Worm (Caenorhabditis elegans) whole organism, midembryonic: ENCODE results near the gene cut-4.

Experiments used
- cog-1 ChIP-seq: sonication (generic microtip); optimal IDR thresholded peaks from 2 replicates; lab custom pipeline; 2016; ENCODE audit warnings: missing genetic modification characterization, missing compliant biosample characterization
- flt-1 ChIP-seq: fragments of 200-800 bp; sonication (Bioruptor generic); IDR thresholded peaks from 2 replicates; pipeline ENCODE4 v1.3.6; 2022; ENCODE audit warnings: missing genetic modification characterization, missing compliant biosample characterization
- klf-2 ChIP-seq: fragments of 200-800 bp; sonication (Bioruptor generic); conservative IDR thresholded peaks from 2 replicates; pipeline ENCODE4 v1.3.6; 2022; ENCODE audit warnings: missing genetic modification reagents, missing genetic modification characterization, missing compliant biosample characterization
- ref-1 ChIP-seq: fragments of 200-800 bp; sonication (Bioruptor generic); conservative IDR thresholded peaks from 2 replicates; pipeline ENCODE4 v1.3.6; 2022; ENCODE audit warnings: missing genetic modification reagents, missing genetic modification characterization, missing compliant biosample characterization
- ztf-23 ChIP-seq: fragments of 200-800 bp; sonication (Bioruptor generic); IDR thresholded peaks from 2 replicates; pipeline ENCODE4 v1.3.6; 2022; ENCODE audit warnings: missing genetic modification reagents, missing genetic modification characterization, missing compliant biosample characterization

ce11 chrII:10479348-10479747 lies 43.4 kb downstream of the cut-4 start, which contains the start of gene clec-59:
- TF ChIP-seq ztf-23 (GFP tag; lab: Robert Waterston, UW) (no peak), cog-1 (tag; lab: Kevin White, UChicago) (no peak), flt-1 (GFP tag; lab: Robert Waterston, UW) (no peak), klf-2 (GFP tag; lab: Robert Waterston, UW) (no peak), ref-1 (GFP tag; lab: Robert Waterston, UW) (no peak)
